Worm (Caenorhabditis elegans) whole organism, midembryonic: ENCODE data around the gene F38A1.9.

ENCODE experiments used
- cog-1 ChIP-seq: sonication (generic microtip); optimal IDR thresholded peaks from 2 replicates; lab custom pipeline; 2016; ENCODE audit warnings: missing genetic modification characterization, missing compliant biosample characterization
- flt-1 ChIP-seq: fragments of 200-800 bp; sonication (Bioruptor generic); IDR thresholded peaks from 2 replicates; pipeline ENCODE4 v1.3.6; 2022; ENCODE audit warnings: missing genetic modification characterization, missing compliant biosample characterization
- klf-2 ChIP-seq: fragments of 200-800 bp; sonication (Bioruptor generic); conservative IDR thresholded peaks from 2 replicates; pipeline ENCODE4 v1.3.6; 2022; ENCODE audit warnings: missing genetic modification reagents, missing genetic modification characterization, missing compliant biosample characterization
- ref-1 ChIP-seq: fragments of 200-800 bp; sonication (Bioruptor generic); conservative IDR thresholded peaks from 2 replicates; pipeline ENCODE4 v1.3.6; 2022; ENCODE audit warnings: missing genetic modification reagents, missing genetic modification characterization, missing compliant biosample characterization
- tab-1 ChIP-seq: fragments of 200-800 bp; sonication (Bioruptor generic); IDR thresholded peaks from 2 replicates; pipeline ENCODE4 v1.3.6; 2022; ENCODE audit warnings: missing genetic modification characterization, missing compliant biosample characterization
- ztf-23 ChIP-seq: fragments of 200-800 bp; sonication (Bioruptor generic); IDR thresholded peaks from 2 replicates; pipeline ENCODE4 v1.3.6; 2022; ENCODE audit warnings: missing genetic modification reagents, missing genetic modification characterization, missing compliant biosample characterization
- ztf-29 ChIP-seq: fragments of 200-800 bp; sonication (Bioruptor generic); IDR thresholded peaks from 2 replicates; pipeline ENCODE4 v1.3.6; 2022; ENCODE audit warnings: missing genetic modification reagents, missing genetic modification characterization, missing compliant biosample characterization

DNA sequence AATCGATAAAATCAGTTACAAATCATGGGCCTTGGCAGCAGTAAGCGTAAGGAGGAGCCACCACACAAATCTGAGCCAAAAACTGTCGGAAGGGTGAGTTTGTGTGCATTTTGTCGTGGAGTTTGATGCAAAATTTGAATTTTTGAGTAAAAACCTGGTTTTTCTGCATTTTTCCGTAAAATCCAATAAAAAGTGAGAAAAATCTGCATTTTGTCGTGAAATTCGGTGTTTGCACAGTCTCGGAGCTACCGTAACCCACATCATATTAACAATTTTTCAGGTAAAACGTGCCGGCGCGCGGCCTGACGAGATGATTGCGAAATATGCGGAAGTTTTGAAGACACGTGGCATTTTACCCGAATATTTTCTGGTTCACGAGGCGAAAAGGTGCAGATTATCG lies 30.8 kb upstream of the F38A1.9 start:
- TF ChIP-seq cog-1 (tag; lab: Kevin White, UChicago) (no peak), ztf-23 (GFP tag; lab: Robert Waterston, UW) (no peak), tab-1 (GFP tag; lab: Robert Waterston, UW) (no peak), flt-1 (GFP tag; lab: Robert Waterston, UW) (no peak), ref-1 (no peak), ztf-29 (GFP tag; lab: Robert Waterston, UW) (no peak), klf-2 (GFP tag; lab: Robert Waterston, UW) (no peak)
